Worm (Caenorhabditis elegans) whole organism, L3 larva: ENCODE measurements around the gene Y37E11B.5.

Experiments used
- ama-1 ChIP-seq: fragments of 150-350 bp; optimal IDR thresholded peaks from 2 replicates; lab custom pipeline; 2018
- ceh-9 ChIP-seq: sonication (generic microtip); optimal IDR thresholded peaks from 2 replicates; lab custom pipeline; 2018; ENCODE audit warnings: missing biosample characterization, missing genetic modification characterization
- daf-12 ChIP-seq: fragments of 150-350 bp; optimal IDR thresholded peaks from 2 replicates; lab custom pipeline; 2014; ENCODE audit warnings: missing biosample characterization, missing genetic modification reagents, missing genetic modification characterization
- fos-1 ChIP-seq: fragments of 150-350 bp; optimal IDR thresholded peaks from 2 replicates; lab custom pipeline; 2014; ENCODE audit warnings: missing biosample characterization, missing genetic modification characterization
- lin-39 ChIP-seq: fragments of 150-350 bp; optimal IDR thresholded peaks from 2 replicates; lab custom pipeline; 2018; ENCODE audit warnings: missing biosample characterization, missing genetic modification reagents, missing genetic modification characterization
- mdl-1 ChIP-seq: fragments of 150-350 bp; optimal IDR thresholded peaks from 2 replicates; lab custom pipeline; 2014; ENCODE audit warnings: missing biosample characterization, missing genetic modification characterization
- nhr-11 ChIP-seq: fragments of 150-350 bp; optimal IDR thresholded peaks from 2 replicates; lab custom pipeline; 2014; ENCODE audit warnings: missing biosample characterization, missing genetic modification characterization
- nhr-237 ChIP-seq: fragments of 150-350 bp; optimal IDR thresholded peaks from 2 replicates; lab custom pipeline; 2014; ENCODE audit warnings: missing biosample characterization, missing genetic modification characterization
- nhr-28 ChIP-seq: fragments of 150-350 bp; optimal IDR thresholded peaks from 2 replicates; lab custom pipeline; 2014; ENCODE audit warnings: missing biosample characterization, missing genetic modification characterization
- nhr-76 ChIP-seq: fragments of 150-350 bp; sonication (generic microtip); optimal IDR thresholded peaks from 5 replicates; lab custom pipeline; 2014; ENCODE audit warnings: missing biosample characterization, missing genetic modification characterization
- pha-4 ChIP-seq: fragments of 150-350 bp; optimal IDR thresholded peaks from 2 replicates; lab custom pipeline; 2014; ENCODE audit warnings: missing biosample characterization, missing genetic modification reagents, missing genetic modification characterization
- snpc-4 ChIP-seq: fragments of 150-350 bp; optimal IDR thresholded peaks from 2 replicates; lab custom pipeline; 2014; ENCODE audit warnings: missing biosample characterization, missing genetic modification characterization
- tbx-2 ChIP-seq: sonication (generic microtip); optimal IDR thresholded peaks from 2 replicates; lab custom pipeline; 2016; ENCODE audit warnings: mild to moderate bottlenecking, missing genetic modification characterization, missing compliant biosample characterization
- unc-39 ChIP-seq: sonication (generic microtip); optimal IDR thresholded peaks from 4 replicates; lab custom pipeline; 2017; ENCODE audit warnings: missing biosample characterization, missing genetic modification characterization

DNA sequence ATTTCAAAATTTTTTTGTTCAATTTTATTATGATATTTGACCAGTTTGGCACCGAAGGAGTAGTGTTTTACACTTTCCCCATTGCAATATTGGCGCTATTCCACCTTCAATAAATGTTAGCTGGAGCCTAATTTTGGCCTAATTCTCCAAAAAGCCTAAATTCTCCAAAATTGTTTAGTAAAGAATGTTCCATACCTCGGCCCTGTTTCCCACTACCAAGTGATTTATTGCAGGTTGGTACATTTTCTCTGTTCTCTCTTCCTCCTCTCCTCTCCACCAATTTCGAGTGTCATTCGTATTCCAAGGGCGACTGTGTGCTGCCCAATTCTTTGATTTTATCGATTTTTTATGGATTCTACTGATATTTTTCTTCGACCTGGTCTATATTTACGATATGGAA, 20.2 kb downstream of the Y37E11B.5 start, which contains the start of gene Y37E11B.2:
- TF ChIP-seq lin-39: no peak
- TF ChIP-seq tbx-2 (tag; lab: Kevin White, UChicago): no peak
- no peak for TF ChIP-seq nhr-28
- no peak for TF ChIP-seq ama-1 (lab: Kevin White, UChicago)
- TF ChIP-seq nhr-11: no peak
- no peak for TF ChIP-seq pha-4 (tag; lab: Kevin White, UChicago)
- no peak for TF ChIP-seq unc-39 (tag; lab: Kevin White, UChicago)
- TF ChIP-seq daf-12 (tag; lab: Kevin White, UChicago): no peak
- no peak for TF ChIP-seq snpc-4 (tag; lab: Kevin White, UChicago)
- TF ChIP-seq nhr-76 (tag; lab: Kevin White, UChicago): no peak
- TF ChIP-seq fos-1 (tag; lab: Kevin White, UChicago): no peak
- no peak for TF ChIP-seq ceh-9
- no peak for TF ChIP-seq mdl-1 (tag; lab: Kevin White, UChicago)
- no peak for TF ChIP-seq nhr-237
